Worm (Caenorhabditis elegans) whole organism, dauer: Measurements from ENCODE around the gene sru-8.

Experiments used
- unc-62 ChIP-seq: sonication (generic microtip); optimal IDR thresholded peaks from 2 replicates; lab custom pipeline; 2017; ENCODE audit warnings: missing biosample characterization, missing genetic modification reagents, missing genetic modification characterization

Gene sru-8

ce11 chrV:9837679-9838078 is 6.0 kb upstream of the sru-8 start, which contains the start of gene srsx-21:
TSS of gene srsx-21 (plus strand) at chrV:9837979.
- no peak for TF ChIP-seq unc-62 (GFP tag; lab: Kevin White, UChicago)

DNA sequence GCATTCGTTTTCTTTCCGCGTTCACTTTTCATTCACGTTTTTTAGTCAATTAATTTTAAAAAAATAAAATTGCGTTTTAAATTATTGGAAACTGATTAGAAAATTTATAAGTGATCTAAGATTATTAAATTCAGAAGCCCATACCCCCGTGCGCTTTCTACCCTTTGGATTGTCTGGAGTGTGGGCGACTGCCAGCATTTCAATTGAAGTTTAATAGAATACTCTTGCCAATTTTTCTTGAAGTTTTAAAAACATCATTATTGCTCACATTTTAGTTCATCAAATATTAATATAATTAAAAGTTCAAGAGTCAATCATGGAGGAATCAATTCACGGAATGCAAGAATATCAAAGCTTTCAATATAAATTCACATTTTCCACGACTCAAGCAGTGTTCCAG is 2.3 kb upstream of the sru-8 start, which contains the start of gene sru-36:
Gene sru-36 (plus strand): TSS at position 301 of the 400 bp plus-strand sequence.
- no peak for TF ChIP-seq unc-62 (GFP tag; lab: Kevin White, UChicago)

- TF ChIP-seq unc-62 (GFP tag; lab: Kevin White, UChicago), result no peak
Observed at ce11 chrV:9848576-9848975, 4.9 kb downstream of the sru-8 start.

ce11 chrV:9853801-9854200 is 10.1 kb downstream of the sru-8 start:
- no peak for TF ChIP-seq unc-62 (GFP tag; lab: Kevin White, UChicago)

ce11 chrV:9855920-9856852 is 12.5 kb downstream of the sru-8 start:
- no peak for TF ChIP-seq unc-62 (GFP tag; lab: Kevin White, UChicago)

- TF ChIP-seq unc-62 (GFP tag; lab: Kevin White, UChicago), result no peak
Observed at ce11 chrV:9856978-9857377, 13.3 kb downstream of the sru-8 start.

ce11 chrV:9859863-9860262 is 16.2 kb downstream of the sru-8 start, which contains the start of gene lsy-12:
TSS of gene lsy-12 (minus strand) at chrV:9859963.
- TF ChIP-seq unc-62 (GFP tag; lab: Kevin White, UChicago), result no peak

ce11 chrV:9860337-9860736 is 16.7 kb downstream of the sru-8 start:
- no peak for TF ChIP-seq unc-62 (GFP tag; lab: Kevin White, UChicago)

- TF ChIP-seq unc-62 (GFP tag; lab: Kevin White, UChicago), result no peak
Observed at ce11 chrV:9868311-9868710, 24.6 kb downstream of the sru-8 start, which contains the start of gene srab-17. TSS of gene srab-17 (minus strand) at chrV:9868411.

- no peak for TF ChIP-seq unc-62 (GFP tag; lab: Kevin White, UChicago)
Observed at ce11 chrV:9871339-9871738, 27.7 kb downstream of the sru-8 start, which contains the start of gene srab-18. TSS of gene srab-18 (minus strand) at chrV:9871439.

ce11 chrV:9879404-9879803 is 35.7 kb downstream of the sru-8 start, which contains the start of gene srab-26:
TSS of gene srab-26 (minus strand) at chrV:9879504.
- no peak for TF ChIP-seq unc-62 (GFP tag; lab: Kevin White, UChicago)

DNA sequence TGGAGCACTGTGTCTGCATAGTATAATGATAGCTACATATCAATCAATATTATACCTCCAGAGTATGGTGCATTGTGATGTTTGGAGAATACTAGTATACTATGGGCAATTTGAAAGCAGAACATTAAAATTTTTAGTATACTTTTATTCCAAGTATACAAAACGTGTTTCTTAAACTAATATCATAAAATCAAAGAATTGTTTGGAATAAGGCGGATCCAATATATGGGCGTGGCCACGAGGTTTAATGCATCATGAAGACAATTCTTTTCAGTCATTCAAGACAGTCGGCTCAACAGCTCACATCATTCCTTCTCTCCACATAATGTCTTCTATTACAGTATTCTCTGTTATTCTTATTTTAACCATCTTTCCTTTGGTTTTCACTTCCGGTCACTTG is 36.2 kb downstream of the sru-8 start, which contains the start of gene sdz-31:
Gene sdz-31 (plus strand): TSS at position 301 of the 400 bp plus-strand sequence.
- no peak for TF ChIP-seq unc-62 (GFP tag; lab: Kevin White, UChicago)

DNA sequence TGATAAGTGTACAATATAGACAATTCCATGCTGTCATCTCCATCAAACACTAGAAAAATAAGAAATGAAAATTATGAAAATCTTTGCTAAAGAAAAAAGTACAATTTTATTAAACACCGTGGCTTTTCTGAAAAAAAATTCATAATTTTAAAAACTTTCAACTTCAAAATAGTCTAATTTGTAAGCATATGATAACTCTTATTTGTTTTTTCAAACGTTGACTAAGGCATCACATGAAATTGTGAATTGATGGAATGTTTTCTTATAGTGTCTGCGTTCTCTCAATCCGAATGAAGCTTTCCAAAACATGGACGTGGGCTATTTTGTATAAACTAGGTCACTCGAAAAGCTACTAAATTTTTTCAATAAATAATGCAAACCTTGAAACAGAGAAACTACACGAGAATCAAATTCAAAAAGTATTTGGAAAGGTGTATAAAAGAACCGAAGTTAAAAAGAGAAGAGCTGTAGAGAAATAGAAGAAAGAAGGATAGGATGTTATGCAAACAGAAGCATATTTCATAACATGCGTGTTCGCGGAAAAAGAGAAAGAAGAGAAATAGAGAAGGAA is 42.3 kb downstream of the sru-8 start, which contains the start of gene clp-9:
Gene clp-9 (minus strand): TSS at position 51 of the 571 bp plus-strand sequence.
- no peak for TF ChIP-seq unc-62 (GFP tag; lab: Kevin White, UChicago)

DNA sequence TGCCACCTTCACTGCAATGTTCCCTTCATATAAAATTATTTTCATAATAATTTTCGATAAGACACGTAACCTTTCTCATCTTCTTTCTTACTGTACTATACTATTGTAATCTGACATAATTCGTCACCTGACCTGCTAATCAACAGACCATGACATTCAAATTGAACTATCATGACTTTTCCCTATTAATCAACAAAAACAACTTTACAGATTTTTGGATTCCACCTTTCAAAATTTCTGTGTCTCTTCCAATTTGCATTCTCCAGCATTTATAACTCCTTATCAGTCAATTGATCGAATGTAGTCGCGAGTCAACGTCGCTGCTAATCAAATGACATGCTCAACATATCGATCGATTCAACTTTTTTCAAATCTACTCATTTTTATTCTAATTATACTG is 46.0 kb downstream of the sru-8 start, which contains the start of gene fshr-1:
Gene fshr-1 (plus strand): TSS at position 209 of the 400 bp plus-strand sequence.
- no peak for TF ChIP-seq unc-62 (GFP tag; lab: Kevin White, UChicago)
